Worm (Caenorhabditis elegans): ENCODE results near the gene ifg-1.

- no peak for TF ChIP-seq lsy-2 (tag; optimal IDR thresholded peaks at IDR 0.05)
- no peak for TF ChIP-seq lin-13 (tag; optimal IDR thresholded peaks at IDR 0.05)
- TF ChIP-seq snpc-4 (tag; optimal IDR thresholded peaks at IDR 0.05): no peak
- no peak for TF ChIP-seq unc-62 (GFP tag; optimal IDR thresholded peaks at IDR 0.05)
- TF ChIP-seq nhr-237 (tag; optimal IDR thresholded peaks at IDR 0.05): no peak
- no peak for TF ChIP-seq ces-1 (GFP tag; optimal IDR thresholded peaks at IDR 0.05)
- no peak for TF ChIP-seq nhr-12 (tag; optimal IDR thresholded peaks at IDR 0.05)
- TF ChIP-seq nhr-76 (tag; optimal IDR thresholded peaks at IDR 0.05): no peak
- no peak for TF ChIP-seq elt-3 (tag; optimal IDR thresholded peaks at IDR 0.05)
- no peak for TF ChIP-seq ztf-11 (tag; optimal IDR thresholded peaks at IDR 0.05)
- TF ChIP-seq pha-4 (tag; optimal IDR thresholded peaks at IDR 0.05): no peak
- TF ChIP-seq cnd-1 (tag; optimal IDR thresholded peaks at IDR 0.05): no peak
- no peak for TF ChIP-seq mep-1 (tag; optimal IDR thresholded peaks at IDR 0.05)
- TF ChIP-seq unc-39 (tag; optimal IDR thresholded peaks at IDR 0.05): no peak
Observed at ce11 chrII:8180281-8180680, 36.7 kb upstream of the ifg-1 start, which contains the start of gene T05C12.4.
